Fruit fly (Drosophila melanogaster) whole organism, wandering third instar larva: Measurements from ENCODE around the gene Cp7Fc.

Source experiments
- Abd-B ChIP-seq: fragments of >200 bp; optimal IDR thresholded peaks from 2 replicates; lab custom pipeline; 2017; ENCODE audit warnings: missing biosample characterization, missing genetic modification characterization
- CG32264 ChIP-seq: fragments of 200-800 bp; sonication (Bioruptor generic); optimal IDR thresholded peaks from 2 replicates; lab custom pipeline; 2016; ENCODE audit warnings: missing biosample characterization, missing genetic modification characterization
- CG9705 ChIP-seq: fragments of 200-800 bp; sonication (Bioruptor generic); optimal IDR thresholded peaks from 2 replicates; lab custom pipeline; 2018; ENCODE audit warnings: missing biosample characterization, mild to moderate bottlenecking, missing genetic modification characterization
- CrebA ChIP-seq: fragments of 200-800 bp; sonication (Bioruptor generic); optimal IDR thresholded peaks from 2 replicates; lab custom pipeline; 2016; ENCODE audit warnings: missing biosample characterization, mild to moderate bottlenecking, missing genetic modification characterization, borderline replicate concordance
- Dfd ChIP-seq: fragments of >200 bp; optimal IDR thresholded peaks from 2 replicates; lab custom pipeline; 2017; ENCODE audit warnings: missing biosample characterization, missing genetic modification characterization
- Dif ChIP-seq: fragments of 200-275, 200-300 bp; sonication (Bioruptor generic); optimal IDR thresholded peaks from 2 replicates; lab custom pipeline; 2018; ENCODE audit warnings: missing biosample characterization, missing genetic modification characterization; ENCODE audit not compliant: partially characterized antibody
- GATAd ChIP-seq: sonication (Bioruptor generic); optimal IDR thresholded peaks from 2 replicates; lab custom pipeline; 2016; ENCODE audit warnings: missing biosample characterization, missing genetic modification characterization
- HLH106 ChIP-seq: fragments of 200-800 bp; optimal IDR thresholded peaks from 3 replicates; lab custom pipeline; 2019; ENCODE audit warnings: missing biosample characterization, mild to moderate bottlenecking, missing genetic modification characterization, moderate library complexity
- Hnf4 ChIP-seq: fragments of 200-800 bp; sonication (Bioruptor generic); optimal IDR thresholded peaks from 2 replicates; lab custom pipeline; 2016; ENCODE audit warnings: missing biosample characterization, mild to moderate bottlenecking, missing genetic modification characterization
- Hr78 ChIP-seq: fragments of >200 bp; optimal IDR thresholded peaks from 2 replicates; lab custom pipeline; 2017; ENCODE audit warnings: missing biosample characterization, missing genetic modification characterization
- Hr83 ChIP-seq: fragments of 200-300 bp; sonication (Bioruptor generic); optimal IDR thresholded peaks from 2 replicates; lab custom pipeline; 2016; ENCODE audit warnings: missing biosample characterization, mild to moderate bottlenecking, missing genetic modification characterization, moderate library complexity; ENCODE audit not compliant: poor library complexity, severe bottlenecking
- Jra ChIP-seq: sonication (Bioruptor generic); optimal IDR thresholded peaks from 2 replicates; lab custom pipeline; 2016; ENCODE audit warnings: missing biosample characterization, missing genetic modification characterization
- Mio ChIP-seq: sonication (Bioruptor generic); optimal IDR thresholded peaks from 2 replicates; lab custom pipeline; 2016; ENCODE audit warnings: missing biosample characterization, missing genetic modification characterization
- Myc ChIP-seq: fragments of >200 bp; optimal IDR thresholded peaks from 2 replicates; lab custom pipeline; 2017
- N ChIP-seq: fragments of >200 bp; optimal IDR thresholded peaks from 2 replicates; lab custom pipeline; 2018; ENCODE audit warnings: missing biosample characterization, missing external identifiers, missing genetic modification characterization
- OdsH ChIP-seq: fragments of 200-800 bp; sonication (Bioruptor generic); optimal IDR thresholded peaks from 2 replicates; lab custom pipeline; 2016; ENCODE audit warnings: missing biosample characterization, mild to moderate bottlenecking, missing genetic modification characterization
- Rel ChIP-seq, 2 experiments: fragments of 200-800 bp; sonication (Bioruptor generic) in 1 of 2; optimal IDR thresholded peaks; 2 replicates in 1 of 2; 3 replicates in 1 of 2; lab custom pipeline; 2016 to 2019; ENCODE audit warnings: mild to moderate bottlenecking in 2 of 2, missing biosample characterization in 2 of 2, missing genetic modification characterization in 2 of 2, moderate library complexity in 1 of 2
- Sp1 ChIP-seq: fragments of 200-800 bp; sonication (Bioruptor generic); optimal IDR thresholded peaks from 3 replicates; lab custom pipeline; 2019; ENCODE audit warnings: missing biosample characterization, mild to moderate bottlenecking, missing genetic modification characterization, moderate library complexity
- Vsx2 ChIP-seq: fragments of 200-300, 225-300 bp; sonication (Bioruptor generic); optimal IDR thresholded peaks from 2 replicates; lab custom pipeline; 2018; ENCODE audit warnings: missing biosample characterization, missing genetic modification characterization; ENCODE audit not compliant: partially characterized antibody
- br ChIP-seq: fragments of 200-800 bp; sonication (Bioruptor generic); optimal IDR thresholded peaks from 2 replicates; lab custom pipeline; 2016; ENCODE audit warnings: missing biosample characterization, missing genetic modification characterization
- brk ChIP-seq: fragments of 200-800 bp; sonication (Bioruptor generic); optimal IDR thresholded peaks from 2 replicates; lab custom pipeline; 2016; ENCODE audit warnings: missing biosample characterization, mild to moderate bottlenecking, missing genetic modification characterization
- dl ChIP-seq, 2 experiments: fragments of 175-275, 200-275 bp in 1 of 2; fragments of 200-275 bp in 1 of 2; sonication (Bioruptor generic); optimal IDR thresholded peaks; lab custom pipeline; 2018; ENCODE audit warnings: mild to moderate bottlenecking in 2 of 2, missing biosample characterization in 2 of 2, missing genetic modification characterization in 2 of 2, moderate library complexity in 2 of 2; ENCODE audit not compliant: partially characterized antibody in 2 of 2, insufficient read depth in 1 of 2
- dmrt93B ChIP-seq: fragments of 200-800 bp; sonication (Bioruptor generic); optimal IDR thresholded peaks from 2 replicates; lab custom pipeline; 2018; ENCODE audit warnings: missing biosample characterization, mild to moderate bottlenecking, missing genetic modification characterization
- dsf ChIP-seq: sonication (Bioruptor generic); optimal IDR thresholded peaks from 2 replicates; lab custom pipeline; 2016; ENCODE audit warnings: missing biosample characterization, missing genetic modification characterization, borderline replicate concordance
- ey ChIP-seq: fragments of 200-800 bp; sonication (Bioruptor generic); optimal IDR thresholded peaks from 2 replicates; lab custom pipeline; 2016; ENCODE audit warnings: missing biosample characterization, missing genetic modification characterization
- foxo ChIP-seq, 2 experiments: fragments of 200-800 bp; sonication (Bioruptor generic); optimal IDR thresholded peaks; 2 replicates in 1 of 2; 3 replicates in 1 of 2; lab custom pipeline; 2016 to 2017; ENCODE audit warnings: missing biosample characterization in 2 of 2, missing genetic modification characterization in 2 of 2
- fru ChIP-seq: fragments of 200-800 bp; sonication (Bioruptor generic); optimal IDR thresholded peaks from 3 replicates; lab custom pipeline; 2016; ENCODE audit warnings: missing biosample characterization, mild to moderate bottlenecking, missing genetic modification characterization
- h ChIP-seq: fragments of 200-800 bp; sonication (Bioruptor generic); optimal IDR thresholded peaks from 3 replicates; lab custom pipeline; 2016; ENCODE audit warnings: missing biosample characterization, mild to moderate bottlenecking, missing genetic modification characterization
- jim ChIP-seq: fragments of 175-275, 200-325 bp; sonication (Bioruptor generic); optimal IDR thresholded peaks from 2 replicates; lab custom pipeline; 2016; ENCODE audit warnings: missing biosample characterization, mild to moderate bottlenecking, missing genetic modification characterization
- lola ChIP-seq: fragments of >200 bp; optimal IDR thresholded peaks from 2 replicates; lab custom pipeline; 2017; ENCODE audit warnings: missing biosample characterization, missing genetic modification characterization
- pan ChIP-seq: fragments of >200 bp; optimal IDR thresholded peaks from 2 replicates; lab custom pipeline; 2017
- psq ChIP-seq: fragments of 200-800 bp; sonication (Bioruptor generic); optimal IDR thresholded peaks from 3 replicates; lab custom pipeline; 2017; ENCODE audit warnings: missing biosample characterization, mild to moderate bottlenecking, missing genetic modification characterization, moderate library complexity
- rgr ChIP-seq: fragments of 200-800 bp; sonication (Bioruptor generic); optimal IDR thresholded peaks from 3 replicates; lab custom pipeline; 2016; ENCODE audit warnings: missing biosample characterization, mild to moderate bottlenecking, missing genetic modification characterization
- sage ChIP-seq: fragments of 200-800 bp; sonication (Bioruptor generic); optimal IDR thresholded peaks from 2 replicates; lab custom pipeline; 2016; ENCODE audit warnings: missing biosample characterization, mild to moderate bottlenecking, missing genetic modification characterization
- sv ChIP-seq: fragments of 200-800 bp; sonication (Bioruptor generic); optimal IDR thresholded peaks from 3 replicates; lab custom pipeline; 2016; ENCODE audit warnings: missing biosample characterization, missing genetic modification characterization
- tai ChIP-seq: sonication (Bioruptor generic); optimal IDR thresholded peaks from 2 replicates; lab custom pipeline; 2016; ENCODE audit warnings: missing biosample characterization, missing genetic modification characterization
- usp ChIP-seq: fragments of >200 bp; optimal IDR thresholded peaks from 2 replicates; lab custom pipeline; 2017; ENCODE audit warnings: missing biosample characterization, missing genetic modification characterization
- woc ChIP-seq: sonication (Bioruptor generic); optimal IDR thresholded peaks from 2 replicates; lab custom pipeline; 2016; ENCODE audit warnings: missing biosample characterization, mild to moderate bottlenecking, missing genetic modification characterization

Cp7Fc gene

dm6 chrX:8450214-8450904 is 26.6 kb upstream of the Cp7Fc start:
- TF ChIP-seq tai (no peak), Hnf4 (GFP tag; lab: Kevin White, UChicago) (no peak), Rel (GFP tag; optimal IDR thresholded peaks at IDR 0.05; lab: Kevin White, UChicago) (no peak), Rel (tag; optimal IDR thresholded peaks at IDR 0.05; lab: Kevin White, UChicago) (no peak), Vsx2 (GFP tag; lab: Kevin White, UChicago) (no peak), sage (GFP tag; lab: Kevin White, UChicago) (no peak), Hr78 (GFP tag; lab: Kevin White, UChicago) (no peak), jim (no peak), Sp1 (no peak), br (GFP tag; lab: Kevin White, UChicago) (no peak), HLH106 (tag; lab: Kevin White, UChicago) (no peak), CG32264 (no peak), Abd-B (no peak)

DNA sequence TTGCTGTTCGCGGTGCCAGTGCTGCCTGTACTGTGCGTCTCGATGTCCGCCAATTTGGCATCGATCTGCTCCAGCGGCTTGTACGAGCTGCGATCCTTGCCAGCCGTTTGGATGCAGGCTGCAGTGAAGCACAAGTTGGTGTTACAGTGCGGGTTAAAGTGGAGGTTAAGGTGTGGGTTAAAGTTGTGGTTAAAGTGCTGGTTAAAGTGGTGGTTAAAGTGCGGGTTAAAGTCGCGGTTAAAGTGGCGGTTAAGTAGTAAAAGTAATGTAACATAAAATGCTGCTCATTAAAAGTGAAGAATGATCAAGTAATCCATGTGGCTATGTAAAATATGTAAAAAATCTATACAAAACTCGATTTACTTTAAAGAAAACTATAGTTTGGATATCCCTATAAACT is 24.8 kb upstream of the Cp7Fc start:
- TF ChIP-seq tai: no peak
- TF ChIP-seq rgr (GFP tag; lab: Kevin White, UChicago): no peak
- TF ChIP-seq Rel (GFP tag; optimal IDR thresholded peaks at IDR 0.05; lab: Kevin White, UChicago): no peak
- TF ChIP-seq Rel (tag; optimal IDR thresholded peaks at IDR 0.05; lab: Kevin White, UChicago): no peak
- no peak for TF ChIP-seq OdsH (GFP tag; lab: Kevin White, UChicago)
- TF ChIP-seq lola: no peak
- no peak for TF ChIP-seq dmrt93B
- TF ChIP-seq psq (GFP tag; lab: Kevin White, UChicago): no peak
- TF ChIP-seq Dif (GFP tag; lab: Kevin White, UChicago): no peak
- no peak for TF ChIP-seq CG9705
- TF ChIP-seq Myc (lab: Kevin White, UChicago): no peak
- TF ChIP-seq Hnf4 (GFP tag; lab: Kevin White, UChicago): no peak
- TF ChIP-seq woc (GFP tag; lab: Kevin White, UChicago): no peak
- TF ChIP-seq ey: no peak

DNA sequence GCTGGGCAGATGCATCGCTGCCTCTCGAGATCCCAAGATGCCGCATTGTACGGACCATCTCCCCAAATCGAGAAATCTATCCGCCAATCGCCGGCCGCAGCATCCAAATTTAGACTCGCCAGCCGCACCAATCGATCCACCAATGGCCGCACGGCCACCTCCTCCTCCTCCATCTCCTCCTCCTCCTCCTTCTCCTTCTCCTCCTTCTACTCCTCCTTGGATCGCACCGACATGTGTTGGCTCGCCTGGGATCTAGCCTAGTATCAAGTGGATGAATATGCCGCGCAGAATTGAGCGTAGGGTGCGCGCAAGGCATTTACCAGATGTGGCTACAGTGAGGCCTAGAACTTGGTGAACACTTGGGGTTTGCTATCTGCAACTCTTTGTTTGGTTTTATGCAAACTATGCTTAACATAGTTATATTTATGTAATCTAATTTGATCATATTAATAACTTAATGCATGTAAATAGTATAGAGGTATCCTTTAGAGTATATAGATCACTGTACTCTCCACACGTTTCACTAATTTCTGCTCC is 21.8 kb upstream of the Cp7Fc start, which contains the start of gene org-1:
Gene org-1, minus strand, starts transcription at position 51 of the 537 bp plus-strand sequence.
- TF ChIP-seq sage (GFP tag; lab: Kevin White, UChicago) (peak; percentile 43), Abd-B (no peak), br (GFP tag; lab: Kevin White, UChicago) (peak; percentile 60), Vsx2 (GFP tag; lab: Kevin White, UChicago) (no peak), Jra (GFP tag; lab: Kevin White, UChicago) (no peak), dl (GFP tag; optimal IDR thresholded peaks at IDR 0.05; lab: Kevin White, UChicago; ENCODE audit: insufficient read depth in 1 of 2, partially characterized antibody in 2 of 2) (no peak), CrebA (no peak), ey (peak; percentile 74), Hnf4 (GFP tag; lab: Kevin White, UChicago) (peak; percentile 71), fru (GFP tag; lab: Kevin White, UChicago) (peak; percentile 67), tai (peak; percentile 16), dmrt93B (peak; percentile 56), usp (GFP tag; lab: Kevin White, UChicago) (no peak), Rel (GFP tag; optimal IDR thresholded peaks at IDR 0.05; lab: Kevin White, UChicago) (no peak), Rel (tag; optimal IDR thresholded peaks at IDR 0.05; lab: Kevin White, UChicago) (peak; percentile 19), OdsH (GFP tag; lab: Kevin White, UChicago) (peak; percentile 69), h (GFP tag; lab: Kevin White, UChicago) (peak; percentile 77), woc (GFP tag; lab: Kevin White, UChicago) (peak; percentile 26), N (GFP tag; lab: Kevin White, UChicago) (no peak), CG32264 (no peak), CG9705 (peak; percentile 62), Hr78 (GFP tag; lab: Kevin White, UChicago) (no peak), dsf (GFP tag; lab: Kevin White, UChicago) (no peak), GATAd (GFP tag; lab: Kevin White, UChicago) (no peak), foxo (GFP tag; optimal IDR thresholded peaks at IDR 0.05; lab: Kevin White, UChicago) (peak in 1 of 2 experiments; percentile 81), Dif (GFP tag; lab: Kevin White, UChicago) (no peak), Dfd (GFP tag; lab: Kevin White, UChicago) (no peak), Myc (lab: Kevin White, UChicago) (no peak), sv (GFP tag; lab: Kevin White, UChicago) (peak; percentile 79), Mio (GFP tag; lab: Kevin White, UChicago) (no peak), HLH106 (tag; lab: Kevin White, UChicago) (peak; percentile 77), Sp1 (peak; percentile 66), Hr83 (no peak), pan (lab: Kevin White, UChicago) (no peak), lola (no peak), brk (GFP tag; lab: Kevin White, UChicago) (peak; percentile 4), psq (GFP tag; lab: Kevin White, UChicago) (peak; percentile 61), rgr (GFP tag; lab: Kevin White, UChicago) (peak; percentile 76), jim (no peak)
